Worm (Caenorhabditis elegans) whole organism, L2 larva: Measurements from ENCODE around the gene F53C3.6.

Source experiments
- mdl-1 ChIP-seq, 2 experiments: fragments of 150-350 bp in 1 of 2; sonication (generic microtip) in 1 of 2; optimal IDR thresholded peaks; 2 replicates each; lab custom pipeline; 2017; ENCODE audit warnings: missing biosample characterization in 2 of 2, missing genetic modification characterization in 2 of 2
- nhr-25 ChIP-seq: fragments of 150-350 bp; sonication (generic microtip); optimal IDR thresholded peaks from 3 replicates; lab custom pipeline; 2014; ENCODE audit warnings: missing biosample characterization, missing genetic modification characterization
- nhr-6 ChIP-seq: fragments of 150-350 bp; optimal IDR thresholded peaks from 2 replicates; lab custom pipeline; 2014; ENCODE audit warnings: missing biosample characterization, missing genetic modification characterization
- nhr-77 ChIP-seq: fragments of 150-350 bp; optimal IDR thresholded peaks from 2 replicates; lab custom pipeline; 2014; ENCODE audit warnings: missing biosample characterization, missing genetic modification characterization
- skn-1 ChIP-seq: sonication (generic microtip); optimal IDR thresholded peaks from 2 replicates; lab custom pipeline; 2017; ENCODE audit warnings: missing biosample characterization, missing genetic modification characterization
- unc-62 ChIP-seq: fragments of 150-350 bp; optimal IDR thresholded peaks from 2 replicates; lab custom pipeline; 2014; ENCODE audit warnings: missing biosample characterization, missing genetic modification reagents, missing genetic modification characterization
- ztf-4 ChIP-seq: fragments of 150-350 bp; optimal IDR thresholded peaks from 2 replicates; lab custom pipeline; 2014; ENCODE audit warnings: missing biosample characterization, missing genetic modification characterization

ce11 chrII:3862053-3862452 is 35.9 kb upstream of the F53C3.6 start:
- TF ChIP-seq nhr-25 (tag; lab: Kevin White, UChicago) = no peak
- no peak for TF ChIP-seq unc-62 (GFP tag; lab: Kevin White, UChicago)
- no peak for TF ChIP-seq ztf-4 (tag; lab: Kevin White, UChicago)
- TF ChIP-seq nhr-77 (tag; lab: Kevin White, UChicago) = no peak
- TF ChIP-seq mdl-1 (tag; optimal IDR thresholded peaks at IDR 0.05; lab: Kevin White, UChicago) = no peak
- TF ChIP-seq skn-1 (tag; lab: Kevin White, UChicago) = no peak
- TF ChIP-seq nhr-6 (tag; lab: Kevin White, UChicago) = no peak
